Worm (Caenorhabditis elegans) whole organism, L3 larva: Measurements from ENCODE around the gene nspb-2.

Experiments used
- ama-1 ChIP-seq: fragments of 150-350 bp; optimal IDR thresholded peaks from 2 replicates; lab custom pipeline; 2018
- fkh-10 ChIP-seq: sonication (generic microtip); optimal IDR thresholded peaks from 2 replicates; lab custom pipeline; 2017; ENCODE audit warnings: missing biosample characterization, missing genetic modification reagents, missing genetic modification characterization
- fos-1 ChIP-seq: fragments of 150-350 bp; optimal IDR thresholded peaks from 2 replicates; lab custom pipeline; 2014; ENCODE audit warnings: missing biosample characterization, missing genetic modification characterization
- jun-1 ChIP-seq: fragments of 150-350 bp; optimal IDR thresholded peaks from 2 replicates; lab custom pipeline; 2014; ENCODE audit warnings: missing biosample characterization, missing genetic modification reagents, missing genetic modification characterization
- lin-39 ChIP-seq: fragments of 150-350 bp; optimal IDR thresholded peaks from 2 replicates; lab custom pipeline; 2018; ENCODE audit warnings: missing biosample characterization, missing genetic modification reagents, missing genetic modification characterization
- nhr-11 ChIP-seq: fragments of 150-350 bp; optimal IDR thresholded peaks from 2 replicates; lab custom pipeline; 2014; ENCODE audit warnings: missing biosample characterization, missing genetic modification characterization
- nhr-25 ChIP-seq: sonication (generic microtip); optimal IDR thresholded peaks from 2 replicates; lab custom pipeline; 2017; ENCODE audit warnings: missing biosample characterization, missing genetic modification characterization
- nhr-67 ChIP-seq: fragments of 150-350 bp; optimal IDR thresholded peaks from 2 replicates; lab custom pipeline; 2014; ENCODE audit warnings: missing biosample characterization, missing genetic modification characterization
- pha-4 ChIP-seq: fragments of 150-350 bp; optimal IDR thresholded peaks from 2 replicates; lab custom pipeline; 2014; ENCODE audit warnings: missing biosample characterization, missing genetic modification reagents, missing genetic modification characterization
- skn-1 ChIP-seq: fragments of 150-350 bp; optimal IDR thresholded peaks from 2 replicates; lab custom pipeline; 2014; ENCODE audit warnings: missing biosample characterization, missing genetic modification characterization
- snpc-4 ChIP-seq: fragments of 150-350 bp; optimal IDR thresholded peaks from 2 replicates; lab custom pipeline; 2014; ENCODE audit warnings: missing biosample characterization, missing genetic modification characterization
- unc-62 ChIP-seq: fragments of 150-350 bp; sonication (generic microtip); optimal IDR thresholded peaks from 4 replicates; lab custom pipeline; 2014; ENCODE audit warnings: missing biosample characterization, missing genetic modification reagents, missing genetic modification characterization
- ztf-4 ChIP-seq: fragments of 150-350 bp; optimal IDR thresholded peaks from 2 replicates; lab custom pipeline; 2014; ENCODE audit warnings: missing biosample characterization, missing genetic modification characterization

DNA sequence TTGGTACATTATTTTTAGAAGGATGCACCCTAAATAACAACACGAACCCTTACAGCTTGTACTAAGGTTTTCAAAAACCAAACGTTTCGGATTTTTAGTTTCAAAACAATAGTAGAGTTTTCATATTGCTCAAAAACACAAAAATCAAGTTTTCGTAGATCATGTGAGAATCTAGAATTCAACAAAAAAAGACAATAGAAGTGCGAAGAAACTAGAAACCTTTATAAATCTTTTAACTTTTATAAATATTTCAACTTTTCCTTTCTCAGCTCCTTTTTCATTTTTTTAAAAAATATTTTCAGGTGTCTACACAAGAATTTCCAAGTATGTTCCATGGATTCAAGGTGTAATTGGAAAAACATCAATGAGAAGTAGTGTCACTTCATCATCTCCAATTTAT is 31.1 kb upstream of the nspb-2 start, which contains the start of gene best-9:
- TF ChIP-seq jun-1: no peak
- TF ChIP-seq unc-62 (GFP tag; lab: Kevin White, UChicago): no peak
- TF ChIP-seq nhr-25 (tag; lab: Kevin White, UChicago): no peak
- TF ChIP-seq pha-4 (tag; lab: Kevin White, UChicago): no peak
- TF ChIP-seq ztf-4: no peak
- no peak for TF ChIP-seq fkh-10 (GFP tag; lab: Kevin White, UChicago)
- no peak for TF ChIP-seq nhr-11 (tag; lab: Kevin White, UChicago)
- no peak for TF ChIP-seq fos-1
- no peak for TF ChIP-seq skn-1 (tag; lab: Kevin White, UChicago)
- no peak for TF ChIP-seq nhr-67 (tag; lab: Kevin White, UChicago)
- no peak for TF ChIP-seq snpc-4
- TF ChIP-seq lin-39 (tag; lab: Kevin White, UChicago): no peak
- TF ChIP-seq ama-1 (lab: Kevin White, UChicago): no peak
